Worm (Caenorhabditis elegans) whole organism, midembryonic: ENCODE data around the gene appg-1.

Experiments
- flt-1 ChIP-seq: fragments of 200-800 bp; sonication (Bioruptor generic); IDR thresholded peaks from 2 replicates; pipeline ENCODE4 v1.3.6; 2022; ENCODE audit warnings: missing genetic modification characterization, missing compliant biosample characterization
- ref-1 ChIP-seq: fragments of 200-800 bp; sonication (Bioruptor generic); conservative IDR thresholded peaks from 2 replicates; pipeline ENCODE4 v1.3.6; 2022; ENCODE audit warnings: missing genetic modification reagents, missing genetic modification characterization, missing compliant biosample characterization
- tab-1 ChIP-seq: fragments of 200-800 bp; sonication (Bioruptor generic); IDR thresholded peaks from 2 replicates; pipeline ENCODE4 v1.3.6; 2022; ENCODE audit warnings: missing genetic modification characterization, missing compliant biosample characterization

- TF ChIP-seq ref-1 (GFP tag; lab: Robert Waterston, UW) (no peak), flt-1 (GFP tag; lab: Robert Waterston, UW) (no peak), tab-1 (GFP tag; lab: Robert Waterston, UW) (no peak)
These were observed 13.9 kb upstream of the appg-1 start, which contains the start of gene srlf-34 for ce11 chrII:10311973-10312372.
